Fruit fly (Drosophila melanogaster): ENCODE results near the gene CG8004.

DNA sequence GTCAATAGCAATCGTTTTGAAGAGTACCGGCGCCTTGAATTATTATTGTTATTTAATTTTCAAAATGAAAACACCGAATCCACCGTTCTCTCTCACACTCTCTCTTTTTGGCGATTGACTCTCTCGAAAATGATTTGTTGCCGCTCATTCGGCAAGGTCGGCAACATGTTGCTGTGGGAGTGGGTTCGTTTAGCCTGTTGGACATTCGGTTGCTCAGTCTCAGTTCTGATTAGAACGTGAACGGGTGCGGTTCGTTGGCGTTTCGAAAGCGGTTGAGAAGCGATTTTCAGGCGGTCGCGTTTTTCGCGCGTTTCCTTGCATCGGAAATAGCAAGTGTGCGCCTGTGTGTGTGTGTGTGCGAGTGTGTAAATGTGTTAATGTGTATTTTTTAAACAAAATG lies 10.7 kb upstream of the CG8004 start, which contains the start of gene Ac76E:
- no peak for TF ChIP-seq CG4820 (GFP tag; optimal IDR thresholded peaks at IDR 0.05)
- TF ChIP-seq CG18011 (GFP tag; optimal IDR thresholded peaks at IDR 0.05) = no peak
- TF ChIP-seq E2f1 (GFP tag; IDR thresholded peaks at IDR 0.05) = no peak
- TF ChIP-seq CG2889 (GFP tag; IDR thresholded peaks at IDR 0.05) = no peak
- peak; percentile 33 for TF ChIP-seq chn (GFP tag; optimal IDR thresholded peaks at IDR 0.05)
- TF ChIP-seq H15 (GFP tag; IDR thresholded peaks at IDR 0.05) = no peak
- no peak for TF ChIP-seq Myb (GFP tag; optimal IDR thresholded peaks at IDR 0.05)
- no peak for TF ChIP-seq Sry-δ (GFP tag; optimal IDR thresholded peaks at IDR 0.05)
- no peak for TF ChIP-seq H2.0 (GFP tag; IDR thresholded peaks at IDR 0.05)
- TF ChIP-seq Nf-YB (GFP tag; optimal IDR thresholded peaks at IDR 0.05) = no peak
- TF ChIP-seq kay (GFP tag; optimal IDR thresholded peaks at IDR 0.05) = no peak
- TF ChIP-seq CG18476 (GFP tag; optimal IDR thresholded peaks at IDR 0.05) = no peak
- no peak for TF ChIP-seq crc (GFP tag; optimal IDR thresholded peaks at IDR 0.05)
